2 worm cellular contexts compared by ENCODE assay signal in genomic region chrIV:1216290-1216689, ce11.
TF ChIP-seq lines count a peak whose summit lies in the region.

TSS of gene W09G12.9 (plus strand) at chrIV:1216590.

TF ChIP-seq in whole organism, L4 larva, 104 proteins besides CTCF, POLR2A, EP300 and RAD21:
- TF ChIP-seq dmd-6 (GFP tag; IDR thresholded peaks at IDR 0.05; lab: Robert Waterston, UW) (peak; percentile 74), hlh-30 (tag; optimal IDR thresholded peaks at IDR 0.05; lab: Kevin White, UChicago; ENCODE audit: insufficient read depth) (no peak)

TF ChIP-seq in whole organism, young adult, 124 proteins besides CTCF, POLR2A, EP300 and RAD21:
- TF ChIP-seq attf-5 (GFP tag; optimal IDR thresholded peaks at IDR 0.05; lab: Kevin White, UChicago): no peak
- peak; percentile 40 for TF ChIP-seq nhr-80 (tag; optimal IDR thresholded peaks at IDR 0.05; lab: Kevin White, UChicago)
- TF ChIP-seq lin-40 (tag; optimal IDR thresholded peaks at IDR 0.05; lab: Kevin White, UChicago): no peak
- no peak for TF ChIP-seq lag-1 (GFP tag; IDR thresholded peaks at IDR 0.05; lab: Robert Waterston, UW)
- no peak for TF ChIP-seq B0035.1 (tag; optimal IDR thresholded peaks at IDR 0.05; lab: Kevin White, UChicago)
